Fruit fly (Drosophila melanogaster) S2 (cell line): ENCODE results near the gene CG4393.

ENCODE experiments used
- CG8478 ChIP-seq: fragments of >200 bp; optimal IDR thresholded peaks from 2 replicates; lab custom pipeline; 2018
- CTCF ChIP-seq, 2 experiments: fragments of >200 bp; optimal IDR thresholded peaks; 2 replicates each; lab custom pipeline; 2018

The CG4393 gene

dm6 chr3R:23395720-23396119, 11.1 kb upstream of the CG4393 start:
- TF ChIP-seq CG8478 (lab: Kevin White, UChicago) (no peak), CTCF (optimal IDR thresholded peaks at IDR 0.05; lab: Kevin White, UChicago) (no peak)

DNA sequence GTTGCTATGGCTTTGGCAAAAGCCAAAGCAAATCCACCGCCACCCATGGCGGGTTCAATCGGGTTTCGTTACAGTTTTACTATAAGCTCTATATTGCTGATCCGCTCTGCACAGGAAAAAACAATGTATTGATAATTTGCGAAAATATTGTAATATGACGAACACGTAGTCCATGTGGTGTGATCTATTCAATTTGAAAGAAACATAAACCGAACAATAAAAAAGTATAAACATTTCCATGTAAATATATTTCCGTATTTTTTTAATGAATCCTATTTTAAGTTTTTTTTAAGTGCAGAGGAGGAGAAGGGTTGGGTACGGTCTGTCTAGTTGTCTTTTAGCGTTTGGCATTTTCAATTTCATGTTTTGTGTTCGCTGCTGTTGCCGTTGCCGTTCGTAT, 8.9 kb upstream of the CG4393 start:
- no peak for TF ChIP-seq CG8478 (lab: Kevin White, UChicago)
- TF ChIP-seq CTCF (optimal IDR thresholded peaks at IDR 0.05; lab: Kevin White, UChicago) = no peak

DNA sequence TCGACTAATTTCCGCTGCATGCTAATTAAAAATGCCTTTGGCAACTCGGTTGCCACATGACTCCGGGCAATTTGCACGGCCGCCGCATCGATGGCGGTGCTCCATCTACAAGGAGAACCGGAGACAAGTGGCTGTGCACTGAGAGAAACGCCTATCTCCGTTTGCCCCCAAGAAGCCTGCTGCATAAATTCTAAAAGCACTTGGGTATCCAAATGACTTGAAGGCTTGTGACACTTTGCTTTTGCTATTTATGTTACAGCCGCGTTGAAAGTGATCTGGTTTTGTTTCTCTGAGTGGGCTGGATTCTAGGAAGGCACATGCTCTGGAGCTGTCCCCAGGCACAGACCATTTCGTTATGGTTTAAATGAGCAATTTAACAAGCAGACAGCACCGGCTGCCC, 7.7 kb upstream of the CG4393 start:
- TF ChIP-seq CTCF (optimal IDR thresholded peaks at IDR 0.05; lab: Kevin White, UChicago) = no peak

DNA sequence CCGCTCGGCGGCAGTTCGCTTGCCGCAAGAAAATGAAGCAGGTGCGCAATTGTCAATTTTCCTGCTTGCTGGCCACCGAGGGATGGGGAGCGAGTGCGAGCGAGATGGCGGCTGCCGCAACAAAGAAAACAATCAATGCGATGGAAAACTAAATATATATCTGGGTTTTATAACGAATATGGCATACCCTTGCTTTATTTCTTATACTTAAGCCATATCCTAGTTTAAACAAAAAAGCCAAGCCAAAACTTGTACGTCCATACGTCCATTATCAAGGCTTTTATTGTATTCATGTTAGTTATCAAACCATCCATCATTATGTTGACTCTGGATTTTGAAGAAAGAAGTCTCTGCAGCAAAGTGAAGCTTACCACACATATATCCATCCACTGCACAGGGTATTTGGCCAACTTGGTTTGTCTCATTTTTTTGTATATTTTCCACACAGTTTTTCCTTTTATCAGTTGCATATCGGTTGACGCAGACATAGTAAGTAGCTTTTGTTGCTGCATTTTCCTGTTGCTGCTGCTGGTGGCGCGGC, 6.3 kb upstream of the CG4393 start:
- no peak for TF ChIP-seq CTCF (optimal IDR thresholded peaks at IDR 0.05; lab: Kevin White, UChicago)
- TF ChIP-seq CG8478 (lab: Kevin White, UChicago) = no peak

dm6 chr3R:23388798-23389197, 4.2 kb upstream of the CG4393 start, which contains the start of gene CG31515:
CG31515 (minus strand) TSS chr3R:23388898.
- no peak for TF ChIP-seq CG8478 (lab: Kevin White, UChicago)
- TF ChIP-seq CTCF (optimal IDR thresholded peaks at IDR 0.05; lab: Kevin White, UChicago) = no peak

dm6 chr3R:23386907-23387306, 2.3 kb upstream of the CG4393 start:
- no peak for TF ChIP-seq CTCF (optimal IDR thresholded peaks at IDR 0.05; lab: Kevin White, UChicago)
- no peak for TF ChIP-seq CG8478 (lab: Kevin White, UChicago)

- no peak for TF ChIP-seq CTCF (optimal IDR thresholded peaks at IDR 0.05; lab: Kevin White, UChicago)
- TF ChIP-seq CG8478 (lab: Kevin White, UChicago) = no peak
Observed at dm6 chr3R:23386021-23386457, 1.5 kb upstream of the CG4393 start.

DNA sequence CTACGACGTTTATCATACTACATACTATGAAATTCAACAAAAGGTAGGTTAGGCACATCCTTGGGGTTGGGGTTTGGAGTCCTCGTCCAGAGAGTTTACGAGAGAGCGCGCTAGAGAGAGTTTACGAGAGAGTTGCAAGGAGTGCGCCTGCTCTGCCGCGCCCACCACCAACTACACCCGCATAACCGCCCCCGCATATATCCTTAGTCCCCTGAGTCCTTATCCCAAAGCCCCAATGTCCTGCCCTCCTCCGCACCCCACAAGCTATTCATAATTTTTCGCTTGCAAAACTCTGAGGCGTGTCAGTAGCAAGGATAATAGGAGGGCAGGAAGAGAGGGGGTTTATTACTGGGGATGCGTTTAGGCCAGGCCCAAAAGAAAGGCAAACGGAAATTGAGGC, 854 bp downstream of the CG4393 start:
- no peak for TF ChIP-seq CG8478 (lab: Kevin White, UChicago)
- no peak for TF ChIP-seq CTCF (optimal IDR thresholded peaks at IDR 0.05; lab: Kevin White, UChicago)

dm6 chr3R:23377288-23377687, 7.3 kb downstream of the CG4393 start:
- TF ChIP-seq CTCF (optimal IDR thresholded peaks at IDR 0.05; lab: Kevin White, UChicago) (no peak), CG8478 (lab: Kevin White, UChicago) (no peak)

- TF ChIP-seq CG8478 (lab: Kevin White, UChicago) = no peak
- no peak for TF ChIP-seq CTCF (optimal IDR thresholded peaks at IDR 0.05; lab: Kevin White, UChicago)
Observed at dm6 chr3R:23374290-23374689, 10.3 kb downstream of the CG4393 start.

DNA sequence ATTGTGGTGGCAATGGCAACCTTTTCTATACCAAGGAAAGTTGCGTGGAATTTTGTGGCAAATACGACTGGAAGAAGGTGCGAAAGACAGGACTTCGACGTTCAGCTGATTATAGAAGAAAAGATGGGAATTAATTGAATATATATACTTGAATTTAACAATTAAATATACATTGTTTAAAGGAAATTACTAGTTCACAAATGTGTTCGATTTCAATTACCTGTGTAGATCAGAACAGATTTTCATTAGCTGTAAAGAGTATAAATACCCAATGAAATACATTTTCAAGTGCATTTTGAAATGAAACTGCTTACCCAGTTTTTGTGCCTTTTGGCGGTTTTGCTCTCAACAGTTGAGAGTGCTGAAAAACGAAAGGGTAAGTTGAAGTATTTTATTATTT, 11.2 kb downstream of the CG4393 start, which contains the start of gene CG42828:
Gene CG42828 (plus strand): TSS at position 301 of the 400 bp plus-strand sequence.
- TF ChIP-seq CTCF (optimal IDR thresholded peaks at IDR 0.05; lab: Kevin White, UChicago) = no peak
- no peak for TF ChIP-seq CG8478 (lab: Kevin White, UChicago)

DNA sequence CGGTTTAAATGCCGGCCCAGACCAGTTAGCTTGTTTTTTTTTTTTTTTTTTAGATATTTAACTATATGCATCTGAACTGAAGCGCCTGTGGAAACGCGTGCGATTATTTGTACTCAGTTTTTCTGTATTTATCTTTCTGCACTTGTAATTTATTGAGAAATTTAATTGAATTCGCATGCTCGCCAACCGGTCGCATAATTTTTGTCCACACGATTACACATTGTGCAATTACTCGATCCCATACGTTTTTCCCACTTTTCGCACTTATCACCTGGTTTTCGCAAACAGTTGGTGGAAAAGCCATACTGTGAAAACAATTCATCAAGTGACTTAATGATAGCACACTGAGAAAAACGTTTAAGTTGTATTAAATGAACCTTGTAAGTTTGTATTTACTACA, 12.0 kb downstream of the CG4393 start, which contains the start of gene CG42827:
Gene CG42827 (plus strand): TSS at position 301 of the 400 bp plus-strand sequence.
- TF ChIP-seq CTCF (optimal IDR thresholded peaks at IDR 0.05; lab: Kevin White, UChicago) = no peak
- no peak for TF ChIP-seq CG8478 (lab: Kevin White, UChicago)

dm6 chr3R:23368235-23368634, 16.3 kb downstream of the CG4393 start:
- TF ChIP-seq CG8478 (lab: Kevin White, UChicago) (no peak), CTCF (optimal IDR thresholded peaks at IDR 0.05; lab: Kevin White, UChicago) (no peak)

DNA sequence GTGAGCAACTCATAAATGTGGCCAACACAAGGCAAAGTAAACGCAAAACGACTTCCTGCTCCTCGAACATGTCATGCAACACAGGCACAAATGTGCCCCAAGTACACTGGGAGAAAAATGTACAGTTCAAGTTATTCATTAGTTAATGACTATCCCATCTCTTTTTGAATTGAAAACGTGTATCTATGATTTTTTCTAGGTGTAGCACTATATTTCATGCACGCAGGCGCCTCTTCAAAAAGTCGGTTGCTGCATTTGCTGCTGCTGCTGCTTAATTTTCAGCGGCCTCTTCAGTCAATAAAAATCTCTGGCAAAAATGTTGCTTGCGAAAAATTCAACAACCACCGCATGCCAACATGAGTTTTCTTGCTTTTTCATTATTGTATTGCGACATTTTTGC, 17.0 kb downstream of the CG4393 start:
- TF ChIP-seq CG8478 (lab: Kevin White, UChicago) (no peak), CTCF (optimal IDR thresholded peaks at IDR 0.05; lab: Kevin White, UChicago) (no peak)

DNA sequence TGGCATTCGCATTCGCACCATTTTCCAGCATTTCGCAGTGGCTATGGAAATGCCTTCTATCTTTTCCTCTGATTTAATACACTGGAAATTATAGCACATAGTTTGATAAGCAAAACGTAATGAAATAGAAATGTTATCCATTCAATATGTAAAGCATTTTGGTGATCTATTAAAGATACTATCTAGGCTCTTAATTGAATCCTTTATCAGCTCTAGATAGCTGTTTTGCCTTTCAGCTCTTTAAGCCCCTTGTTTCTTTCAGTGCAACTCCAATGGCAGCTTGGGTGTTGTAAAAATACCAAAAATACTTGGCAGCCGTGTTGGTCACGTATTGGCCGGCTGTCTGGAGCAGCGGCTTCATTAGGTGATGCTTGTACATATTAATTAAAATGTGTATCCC, 19.5 kb downstream of the CG4393 start:
- no peak for TF ChIP-seq CTCF (optimal IDR thresholded peaks at IDR 0.05; lab: Kevin White, UChicago)
- TF ChIP-seq CG8478 (lab: Kevin White, UChicago) = no peak

DNA sequence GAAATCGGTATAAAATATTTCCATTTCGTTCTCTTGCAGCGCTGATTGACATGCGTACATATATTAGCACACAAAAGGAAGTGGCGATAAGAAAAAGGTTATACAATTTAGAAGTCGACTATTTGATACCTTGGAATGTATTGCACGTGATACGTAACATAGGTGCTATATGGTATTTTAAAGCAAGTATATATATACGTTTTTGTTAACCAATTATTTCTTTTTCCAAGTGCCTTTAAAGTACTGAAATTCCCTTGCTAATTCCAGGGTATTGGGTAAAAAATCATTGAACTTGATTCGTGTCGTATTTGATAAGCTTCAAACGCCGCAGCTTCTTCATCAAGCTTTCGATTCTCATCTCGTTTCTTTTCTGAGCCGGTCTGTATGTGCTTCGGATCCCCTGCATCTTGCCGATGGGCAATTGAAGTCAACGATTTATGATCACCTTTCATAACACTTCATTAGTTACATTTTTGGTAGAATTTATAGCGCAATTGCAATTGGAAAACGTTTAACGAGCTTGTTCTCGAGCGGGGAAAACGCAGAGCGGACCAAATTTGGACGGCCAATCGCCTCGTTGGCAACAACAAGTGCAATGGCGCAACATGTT, 21.0 kb downstream of the CG4393 start, which contains the start of gene CG4408:
Gene CG4408 (minus strand): TSS at position 60 of the 610 bp plus-strand sequence.
- TF ChIP-seq CTCF (optimal IDR thresholded peaks at IDR 0.05; lab: Kevin White, UChicago) (no peak), CG8478 (lab: Kevin White, UChicago) (no peak)
